Worm (Caenorhabditis elegans) whole organism, mixed stage, embryonic: ENCODE measurements around the gene clec-153.

Source experiments
- M03D4.4 ChIP-seq: sonication (generic microtip); optimal IDR thresholded peaks from 2 replicates; lab custom pipeline; 2017; ENCODE audit warnings: mild to moderate bottlenecking, missing genetic modification characterization, missing compliant biosample characterization
- bed-3 ChIP-seq: fragments of 200-800 bp; sonication (Bioruptor generic); optimal IDR thresholded peaks from 3 replicates; lab custom pipeline; 2018; ENCODE audit warnings: mild to moderate bottlenecking, missing genetic modification characterization, moderate library complexity, missing compliant biosample characterization
- ceh-39 ChIP-seq: fragments of 150-350 bp; optimal IDR thresholded peaks from 2 replicates; lab custom pipeline; 2014; ENCODE audit warnings: missing biosample characterization, missing genetic modification characterization
- ceh-83 ChIP-seq: fragments of 200-800 bp; sonication (Bioruptor generic); optimal IDR thresholded peaks from 2 replicates; lab custom pipeline; 2018; ENCODE audit warnings: mild to moderate bottlenecking, missing genetic modification characterization, missing compliant biosample characterization
- ces-1 ChIP-seq: fragments of 150-350 bp; optimal IDR thresholded peaks from 2 replicates; lab custom pipeline; 2014; ENCODE audit warnings: missing biosample characterization, missing genetic modification reagents, missing genetic modification characterization
- elt-1 ChIP-seq: sonication (generic microtip); optimal IDR thresholded peaks from 2 replicates; lab custom pipeline; 2017; ENCODE audit warnings: missing genetic modification characterization, mild to moderate bottlenecking, missing compliant biosample characterization, antibody characterized with exemption, moderate library complexity, borderline replicate concordance; ENCODE audit not compliant: insufficient read depth
- flh-1 ChIP-seq: fragments of 200-800 bp; sonication (Bioruptor generic); optimal IDR thresholded peaks from 2 replicates; lab custom pipeline; 2018; ENCODE audit warnings: mild to moderate bottlenecking, missing genetic modification characterization, moderate library complexity, missing compliant biosample characterization
- ham-2 ChIP-seq: fragments of 200-800 bp; sonication (Bioruptor generic); optimal IDR thresholded peaks from 2 replicates; lab custom pipeline; 2018; ENCODE audit warnings: mild to moderate bottlenecking, missing genetic modification characterization, missing compliant biosample characterization
- hlh-1 ChIP-seq: fragments of 150-350 bp; optimal IDR thresholded peaks from 2 replicates; lab custom pipeline; 2014; ENCODE audit warnings: missing biosample characterization, missing genetic modification reagents, missing genetic modification characterization
- lin-32 ChIP-seq: fragments of 200-800 bp; sonication (Bioruptor generic); optimal IDR thresholded peaks from 2 replicates; lab custom pipeline; 2018; ENCODE audit warnings: mild to moderate bottlenecking, missing genetic modification characterization, missing compliant biosample characterization
- mab-5 ChIP-seq: fragments of 150-350 bp; optimal IDR thresholded peaks from 2 replicates; lab custom pipeline; 2014; ENCODE audit warnings: missing biosample characterization, missing genetic modification characterization
- mep-1 ChIP-seq: fragments of 150-350 bp; optimal IDR thresholded peaks from 2 replicates; lab custom pipeline; 2017; ENCODE audit warnings: missing biosample characterization, missing genetic modification reagents, missing genetic modification characterization, inconsistent platforms
- mls-2 ChIP-seq: sonication (generic microtip); optimal IDR thresholded peaks from 2 replicates; lab custom pipeline; 2016; ENCODE audit warnings: mild to moderate bottlenecking, missing genetic modification characterization, moderate library complexity, missing compliant biosample characterization
- nhr-12 ChIP-seq: fragments of 150-350 bp; optimal IDR thresholded peaks from 2 replicates; lab custom pipeline; 2014; ENCODE audit warnings: missing biosample characterization, missing genetic modification characterization
- nhr-2 ChIP-seq: fragments of 150-350 bp; optimal IDR thresholded peaks from 2 replicates; lab custom pipeline; 2014; ENCODE audit warnings: missing biosample characterization, missing genetic modification characterization
- nhr-237 ChIP-seq: fragments of 150-350 bp; optimal IDR thresholded peaks from 2 replicates; lab custom pipeline; 2014; ENCODE audit warnings: missing biosample characterization, missing genetic modification characterization
- nhr-28 ChIP-seq: fragments of 150-350 bp; optimal IDR thresholded peaks from 2 replicates; lab custom pipeline; 2014; ENCODE audit warnings: missing biosample characterization, missing genetic modification characterization
- nhr-76 ChIP-seq: sonication (generic microtip); optimal IDR thresholded peaks from 2 replicates; lab custom pipeline; 2017; ENCODE audit warnings: missing biosample characterization, missing genetic modification characterization
- pha-4 ChIP-seq: fragments of 150-350 bp; optimal IDR thresholded peaks from 2 replicates; lab custom pipeline; 2018; ENCODE audit warnings: missing biosample characterization, missing genetic modification reagents, missing genetic modification characterization
- sem-2 ChIP-seq: fragments of 200-800 bp; sonication (Bioruptor generic); optimal IDR thresholded peaks from 2 replicates; lab custom pipeline; 2018; ENCODE audit warnings: mild to moderate bottlenecking, missing genetic modification characterization, missing compliant biosample characterization
- snpc-4 ChIP-seq: fragments of 150-350 bp; optimal IDR thresholded peaks from 2 replicates; lab custom pipeline; 2014; ENCODE audit warnings: missing biosample characterization, missing genetic modification characterization
- tbx-8 ChIP-seq: fragments of 200-800 bp; sonication (Bioruptor generic); optimal IDR thresholded peaks from 2 replicates; lab custom pipeline; 2018; ENCODE audit warnings: mild to moderate bottlenecking, missing genetic modification characterization, moderate library complexity, missing compliant biosample characterization
- unc-120 ChIP-seq: sonication (generic microtip); optimal IDR thresholded peaks from 2 replicates; lab custom pipeline; 2017; ENCODE audit warnings: missing genetic modification characterization, missing compliant biosample characterization; ENCODE audit not compliant: poor library complexity, severe bottlenecking
- unc-39 ChIP-seq: fragments of 150-350 bp; optimal IDR thresholded peaks from 2 replicates; lab custom pipeline; 2014; ENCODE audit warnings: missing biosample characterization, missing genetic modification characterization
- unc-62 ChIP-seq: fragments of 150-350 bp; optimal IDR thresholded peaks from 2 replicates; lab custom pipeline; 2014; ENCODE audit warnings: missing biosample characterization, missing genetic modification reagents, missing genetic modification characterization
- zip-8 ChIP-seq: fragments of 150-350 bp; optimal IDR thresholded peaks from 2 replicates; lab custom pipeline; 2014; ENCODE audit warnings: missing biosample characterization, missing genetic modification characterization
- ztf-11 ChIP-seq: fragments of 150-350 bp; optimal IDR thresholded peaks from 2 replicates; lab custom pipeline; 2014; ENCODE audit warnings: missing biosample characterization, missing genetic modification characterization

The clec-153 gene

DNA sequence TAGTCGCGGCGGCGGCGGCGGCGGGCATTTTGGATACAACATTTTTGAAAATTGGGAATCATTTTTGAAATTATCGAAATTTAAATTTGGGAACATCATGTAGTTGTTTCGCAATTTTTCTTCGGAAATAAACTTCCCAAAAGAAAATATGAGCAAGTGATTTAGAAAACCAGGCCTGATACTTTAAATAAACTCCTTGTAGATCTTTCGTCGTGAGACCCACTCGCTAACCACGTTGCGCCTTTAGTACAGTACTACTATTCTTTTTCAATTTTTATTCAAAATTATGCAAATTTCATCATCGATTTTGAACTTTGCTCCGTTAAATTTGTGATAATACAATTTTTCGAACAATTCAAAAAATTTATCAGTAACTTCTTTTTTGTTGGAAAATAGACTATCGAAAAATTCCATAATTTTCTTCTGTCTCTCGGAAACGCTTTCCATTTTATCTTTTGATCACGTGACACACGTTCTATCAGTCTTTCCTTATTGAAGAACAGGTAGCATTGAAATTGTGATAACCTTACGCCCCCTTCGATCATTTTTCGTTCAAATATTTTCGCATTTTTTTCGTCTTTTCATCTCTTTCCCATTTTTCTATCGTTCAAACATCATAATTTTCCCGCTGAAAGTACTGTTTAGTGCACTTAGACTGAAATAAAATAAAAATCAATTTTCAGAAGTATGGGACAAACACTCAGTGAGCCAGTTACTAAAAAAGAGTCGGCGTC is 14.9 kb downstream of the clec-153 start, which contains the start of gene ppm-2:
Gene ppm-2 (plus strand): TSS at position 684 of the 734 bp plus-strand sequence.
- no peak for TF ChIP-seq mls-2
- no peak for TF ChIP-seq unc-39 (tag; lab: Kevin White, UChicago)
- no peak for TF ChIP-seq mep-1 (tag; lab: Kevin White, UChicago)
- TF ChIP-seq hlh-1: no peak
- TF ChIP-seq bed-3: no peak
- TF ChIP-seq M03D4.4 (tag; lab: Kevin White, UChicago): no peak
- no peak for TF ChIP-seq nhr-76 (tag; lab: Kevin White, UChicago)
- no peak for TF ChIP-seq ceh-39 (tag; lab: Kevin White, UChicago)
- TF ChIP-seq tbx-8 (GFP tag; lab: Kevin White, UChicago): no peak
- no peak for TF ChIP-seq pha-4 (tag; lab: Kevin White, UChicago)
- TF ChIP-seq zip-8: no peak
- no peak for TF ChIP-seq nhr-237 (tag; lab: Kevin White, UChicago)
- no peak for TF ChIP-seq ham-2
- TF ChIP-seq ztf-11: no peak
- no peak for TF ChIP-seq nhr-28 (tag; lab: Kevin White, UChicago)
- no peak for TF ChIP-seq mab-5 (tag; lab: Kevin White, UChicago)
- TF ChIP-seq lin-32 (GFP tag; lab: Kevin White, UChicago): no peak
- TF ChIP-seq ceh-83 (GFP tag; lab: Kevin White, UChicago): no peak
- TF ChIP-seq flh-1 (GFP tag; lab: Kevin White, UChicago): no peak

ce11 chrIII:4653374-4653773 is 18.3 kb downstream of the clec-153 start:
- TF ChIP-seq ces-1 (GFP tag; lab: Kevin White, UChicago) (no peak), unc-120 (tag; lab: Kevin White, UChicago) (no peak), nhr-2 (no peak), lin-32 (GFP tag; lab: Kevin White, UChicago) (no peak), nhr-237 (tag; lab: Kevin White, UChicago) (no peak), sem-2 (GFP tag; lab: Kevin White, UChicago) (no peak), unc-62 (GFP tag; lab: Kevin White, UChicago) (no peak), elt-1 (tag; lab: Kevin White, UChicago) (no peak), ceh-39 (tag; lab: Kevin White, UChicago) (no peak), nhr-12 (no peak), zip-8 (no peak), M03D4.4 (tag; lab: Kevin White, UChicago) (no peak), snpc-4 (no peak)

- TF ChIP-seq nhr-12 (no peak), tbx-8 (GFP tag; lab: Kevin White, UChicago) (no peak), ceh-39 (tag; lab: Kevin White, UChicago) (no peak)
- TF ChIP-seq, all 35 proteins: peak for 0
Observed at ce11 chrIII:4653912-4654311, 18.9 kb downstream of the clec-153 start.

DNA sequence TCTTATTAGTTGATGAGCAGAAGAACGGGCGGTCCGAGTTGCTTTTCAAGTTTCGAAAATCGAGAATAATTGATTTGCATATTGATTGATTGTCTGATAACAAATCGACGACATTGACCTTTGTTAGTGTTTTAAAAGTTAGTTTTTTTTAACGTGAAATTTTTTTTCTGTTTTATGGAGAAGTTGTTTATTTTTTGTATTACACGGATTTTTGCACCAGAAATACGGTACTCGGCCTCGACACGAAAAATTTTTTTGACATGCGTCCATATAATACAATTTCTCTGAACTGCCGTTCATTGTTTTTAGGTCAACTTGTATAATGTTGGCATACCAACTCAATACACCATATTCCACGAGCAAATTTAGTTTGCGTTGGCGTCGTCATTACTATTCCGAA is 20.4 kb downstream of the clec-153 start, which contains the start of gene T23F11.2:
Gene T23F11.2 (minus strand): TSS at position 101 of the 400 bp plus-strand sequence.
- TF ChIP-seq lin-32 (GFP tag; lab: Kevin White, UChicago) (no peak), ztf-11 (no peak), flh-1 (GFP tag; lab: Kevin White, UChicago) (no peak), zip-8 (no peak), unc-120 (tag; lab: Kevin White, UChicago) (no peak), M03D4.4 (tag; lab: Kevin White, UChicago) (no peak)

DNA sequence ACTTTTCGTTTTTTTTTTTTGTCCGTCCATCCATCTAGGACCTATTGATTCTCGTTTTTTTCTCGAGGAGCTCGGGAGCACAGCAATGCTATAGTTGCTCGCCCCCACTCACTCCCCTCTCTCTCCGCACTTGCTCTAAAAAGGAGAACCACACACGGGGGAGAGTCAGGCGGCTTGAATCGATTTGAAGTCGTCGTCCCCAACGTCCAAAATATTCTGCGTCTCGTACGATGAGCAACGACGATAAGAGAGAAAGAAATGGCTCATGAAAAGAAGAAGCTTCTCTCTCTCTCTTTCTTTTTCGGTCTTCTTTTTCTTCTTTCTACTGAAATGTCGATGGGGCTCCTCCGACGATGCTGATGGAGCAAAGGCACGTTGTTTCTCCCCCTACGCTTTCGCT is 21.4 kb downstream of the clec-153 start:
- TF ChIP-seq snpc-4 (no peak), ces-1 (GFP tag; lab: Kevin White, UChicago) (peak; percentile 70)

DNA sequence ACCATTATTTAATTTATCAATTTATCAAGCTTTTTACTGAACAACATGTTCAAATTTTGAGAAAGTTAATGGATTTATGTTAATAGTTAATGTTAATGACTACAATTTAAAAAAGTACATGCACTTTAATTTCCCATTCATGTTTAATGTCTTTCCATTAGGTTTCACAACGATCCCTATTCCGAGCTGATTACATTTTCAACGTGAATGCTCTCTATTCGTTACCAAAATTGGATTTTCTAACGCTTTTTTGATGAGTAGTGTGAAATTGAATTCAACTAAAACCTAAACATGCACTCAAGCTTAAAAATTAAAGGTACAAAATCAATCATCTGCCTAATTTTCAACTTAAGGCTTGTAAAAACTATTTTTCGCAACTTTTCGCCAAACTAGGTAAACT is 22.3 kb downstream of the clec-153 start:
- TF ChIP-seq ces-1 (GFP tag; lab: Kevin White, UChicago): peak; percentile 75
- no peak for TF ChIP-seq nhr-2
